Fruit fly (Drosophila melanogaster) whole organism, prepupa: Measurements from ENCODE around the gene mRpL40.

Experiments used
- CG10669 ChIP-seq: fragments of 200-800 bp; sonication (Bioruptor generic); optimal IDR thresholded peaks from 3 replicates; lab custom pipeline; 2018; ENCODE audit warnings: missing biosample characterization, mild to moderate bottlenecking, missing genetic modification characterization, moderate library complexity
- CG11902 ChIP-seq: fragments of 200-800 bp; sonication (Bioruptor generic); optimal IDR thresholded peaks from 3 replicates; lab custom pipeline; 2016; ENCODE audit warnings: missing biosample characterization, missing genetic modification characterization
- CG6854 ChIP-seq: fragments of 200-800 bp; sonication (Bioruptor generic); optimal IDR thresholded peaks from 2 replicates; lab custom pipeline; 2017; ENCODE audit warnings: missing biosample characterization, mild to moderate bottlenecking, missing genetic modification characterization
- fd59A ChIP-seq: fragments of 200-800 bp; sonication (Bioruptor generic); optimal IDR thresholded peaks from 2 replicates; lab custom pipeline; 2017; ENCODE audit warnings: missing biosample characterization, mild to moderate bottlenecking, missing genetic modification characterization, missing genetic modification reagents

DNA sequence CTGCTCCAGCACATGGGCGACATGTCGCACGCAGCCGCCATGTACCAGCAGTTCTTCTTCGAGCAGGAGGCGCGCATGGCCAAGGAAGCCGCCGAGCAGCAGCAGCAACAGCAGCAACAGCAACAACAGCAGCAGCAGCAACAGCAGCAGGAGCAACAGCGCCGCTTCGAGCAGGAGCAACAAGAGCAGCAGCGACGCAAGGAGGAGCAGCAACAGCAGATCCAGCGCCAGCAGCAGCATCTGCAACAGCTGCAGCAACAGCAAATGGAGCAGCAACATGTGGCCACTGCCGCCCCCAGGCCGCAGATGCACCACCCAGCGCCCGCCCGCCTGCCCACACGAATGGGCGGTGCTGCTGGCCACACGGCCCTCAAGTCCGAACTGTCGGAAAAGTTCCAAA is 32.6 kb upstream of the mRpL40 start:
- no peak for TF ChIP-seq CG6854
- TF ChIP-seq CG11902, result no peak
- no peak for TF ChIP-seq CG10669
- no peak for TF ChIP-seq fd59A (GFP tag; lab: Kevin White, UChicago)
